Worm (Caenorhabditis elegans): ENCODE results near the gene F41C6.7.

F41C6.7 gene

ce11 chrX:6844394-6845072 lies 40.5 kb downstream of the F41C6.7 start, which contains the start of gene C53B7.3:
Gene C53B7.3, plus strand, starts transcription at chrX:6844755.
- TF ChIP-seq tbx-8 (GFP tag; optimal IDR thresholded peaks at IDR 0.05), result no peak
- TF ChIP-seq pha-4 (tag; optimal IDR thresholded peaks at IDR 0.05), result peak; percentile 4
- no peak for TF ChIP-seq ces-1 (GFP tag; optimal IDR thresholded peaks at IDR 0.05)
- TF ChIP-seq ceh-39 (tag; optimal IDR thresholded peaks at IDR 0.05), result no peak

DNA sequence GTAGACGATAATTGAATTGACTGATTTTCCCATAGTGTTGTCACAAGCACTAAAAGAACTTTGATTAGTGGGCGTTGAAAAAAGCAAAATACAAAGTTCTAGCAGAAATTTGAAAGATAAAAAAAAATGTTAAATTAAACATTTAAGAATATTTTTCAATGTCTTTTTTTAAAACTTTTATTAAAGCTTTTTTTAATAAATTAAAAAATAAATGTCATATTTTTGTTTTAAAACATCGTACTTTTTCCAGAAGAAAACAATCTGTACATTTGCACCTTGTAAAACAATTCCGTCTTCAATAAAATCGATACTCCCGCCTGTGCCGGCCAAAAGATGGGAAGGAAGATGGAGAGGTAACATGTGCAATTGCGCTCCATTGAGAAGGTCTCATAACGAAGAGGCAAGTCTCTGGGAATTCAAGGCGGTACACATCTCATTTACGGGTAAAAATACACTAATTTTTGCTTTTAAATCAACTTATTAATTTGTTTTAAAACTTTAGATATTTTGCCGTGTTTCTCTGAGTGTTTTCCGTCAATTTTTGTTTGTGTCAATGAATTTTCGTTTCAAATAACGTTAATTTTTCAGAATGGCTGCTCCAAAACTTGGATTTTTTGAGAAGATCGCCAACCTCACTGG lies 44.3 kb downstream of the F41C6.7 start, which contains the start of the genes glr-6 and asg-2:
TSS of gene glr-6 (minus strand) at position 51 of the 639 bp plus-strand sequence.
TSS of gene asg-2 (plus strand) at position 589 of the 639 bp plus-strand sequence.
- no peak for TF ChIP-seq zip-8 (tag; optimal IDR thresholded peaks at IDR 0.05)
- peak; percentile 24 for TF ChIP-seq hlh-1 (tag; optimal IDR thresholded peaks at IDR 0.05)
- no peak for TF ChIP-seq bed-3 (GFP tag; optimal IDR thresholded peaks at IDR 0.05)
- TF ChIP-seq snpc-4 (tag; optimal IDR thresholded peaks at IDR 0.05), result no peak
- peak; percentile 62 for TF ChIP-seq ceh-39 (tag; optimal IDR thresholded peaks at IDR 0.05)
- TF ChIP-seq ham-2 (GFP tag; optimal IDR thresholded peaks at IDR 0.05), result no peak
- peak; percentile 18 for TF ChIP-seq lin-13 (tag; optimal IDR thresholded peaks at IDR 0.05)
- TF ChIP-seq nhr-76 (tag; optimal IDR thresholded peaks at IDR 0.05), result no peak
- TF ChIP-seq elt-3 (tag; optimal IDR thresholded peaks at IDR 0.05), result no peak
- no peak for TF ChIP-seq M03D4.4 (tag; optimal IDR thresholded peaks at IDR 0.05)
- no peak for TF ChIP-seq flh-1 (GFP tag; optimal IDR thresholded peaks at IDR 0.05)
- TF ChIP-seq tbx-8 (GFP tag; optimal IDR thresholded peaks at IDR 0.05), result no peak
- no peak for TF ChIP-seq mls-2 (tag; optimal IDR thresholded peaks at IDR 0.05)
- TF ChIP-seq lin-32 (GFP tag; optimal IDR thresholded peaks at IDR 0.05), result no peak
- TF ChIP-seq nhr-12 (tag; optimal IDR thresholded peaks at IDR 0.05), result no peak
- TF ChIP-seq sptf-1 (tag; optimal IDR thresholded peaks at IDR 0.05), result peak; percentile 10
- no peak for TF ChIP-seq unc-120 (tag; optimal IDR thresholded peaks at IDR 0.05; ENCODE audit: poor library complexity, severe bottlenecking)
- TF ChIP-seq elt-1 (tag; optimal IDR thresholded peaks at IDR 0.05; ENCODE audit: borderline replicate concordance, insufficient read depth), result no peak
- peak; percentile 96 for TF ChIP-seq mep-1 (tag; optimal IDR thresholded peaks at IDR 0.05)
- peak; percentile 42 for TF ChIP-seq ztf-11 (tag; optimal IDR thresholded peaks at IDR 0.05)
- no peak for TF ChIP-seq cnd-1 (tag; optimal IDR thresholded peaks at IDR 0.05)
- TF ChIP-seq nhr-2 (tag; optimal IDR thresholded peaks at IDR 0.05), result peak; percentile 25
- TF ChIP-seq blmp-1 (tag; optimal IDR thresholded peaks at IDR 0.05), result no peak
- TF ChIP-seq ceh-43 (GFP tag; optimal IDR thresholded peaks at IDR 0.05), result no peak
- TF ChIP-seq pha-4 (tag; optimal IDR thresholded peaks at IDR 0.05), result peak; percentile 32
- TF ChIP-seq ceh-83 (GFP tag; optimal IDR thresholded peaks at IDR 0.05), result no peak
- TF ChIP-seq ces-1 (GFP tag; optimal IDR thresholded peaks at IDR 0.05), result peak; percentile 59
- no peak for TF ChIP-seq drap-1 (GFP tag; optimal IDR thresholded peaks at IDR 0.05)
- TF ChIP-seq unc-39 (tag; optimal IDR thresholded peaks at IDR 0.05), result no peak
- TF ChIP-seq nhr-237 (tag; optimal IDR thresholded peaks at IDR 0.05), result peak; percentile 70
- no peak for TF ChIP-seq sem-2 (GFP tag; optimal IDR thresholded peaks at IDR 0.05)
- TF ChIP-seq nhr-28 (tag; optimal IDR thresholded peaks at IDR 0.05), result no peak
- TF ChIP-seq unc-62 (GFP tag; optimal IDR thresholded peaks at IDR 0.05), result peak; percentile 21
- TF ChIP-seq lsy-2 (tag; optimal IDR thresholded peaks at IDR 0.05), result peak; percentile 60
- TF ChIP-seq mab-5 (tag; optimal IDR thresholded peaks at IDR 0.05), result no peak

DNA sequence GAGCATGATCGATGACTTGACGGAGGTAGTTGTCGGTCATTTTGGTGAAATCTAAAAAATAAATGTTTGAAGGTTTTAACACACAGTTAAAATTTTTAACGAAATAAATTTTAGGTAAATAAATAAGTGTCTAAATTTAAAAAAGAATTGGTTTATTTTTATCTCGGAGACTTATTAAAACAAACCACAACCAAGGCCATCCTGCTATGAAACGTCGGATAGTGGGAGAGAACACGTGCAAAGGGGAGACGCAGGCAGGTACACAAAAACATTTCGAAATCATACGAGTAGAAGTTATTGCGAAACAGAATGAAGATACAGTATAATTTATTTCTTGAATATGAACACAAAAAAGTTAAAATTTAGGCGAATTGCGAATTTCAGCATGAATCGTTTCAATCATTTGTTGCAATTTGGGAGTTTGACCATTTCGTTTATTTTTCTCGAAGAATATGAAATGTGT lies 49.0 kb downstream of the F41C6.7 start, which contains the start of gene F41B4.3:
TSS of gene F41B4.3 (minus strand) at position 51 of the 463 bp plus-strand sequence.
- TF ChIP-seq ham-2 (GFP tag; optimal IDR thresholded peaks at IDR 0.05), result no peak
- no peak for TF ChIP-seq snpc-4 (tag; optimal IDR thresholded peaks at IDR 0.05)
- no peak for TF ChIP-seq lin-32 (GFP tag; optimal IDR thresholded peaks at IDR 0.05)
- no peak for TF ChIP-seq blmp-1 (tag; optimal IDR thresholded peaks at IDR 0.05)
- no peak for TF ChIP-seq mls-2 (tag; optimal IDR thresholded peaks at IDR 0.05)
- TF ChIP-seq nhr-76 (tag; optimal IDR thresholded peaks at IDR 0.05), result no peak
- no peak for TF ChIP-seq drap-1 (GFP tag; optimal IDR thresholded peaks at IDR 0.05)
- TF ChIP-seq bed-3 (GFP tag; optimal IDR thresholded peaks at IDR 0.05), result no peak
- TF ChIP-seq hlh-1 (tag; optimal IDR thresholded peaks at IDR 0.05), result no peak
- TF ChIP-seq lsy-2 (tag; optimal IDR thresholded peaks at IDR 0.05), result no peak
- no peak for TF ChIP-seq nhr-28 (tag; optimal IDR thresholded peaks at IDR 0.05)
- no peak for TF ChIP-seq unc-120 (tag; optimal IDR thresholded peaks at IDR 0.05; ENCODE audit: poor library complexity, severe bottlenecking)

Measured in whole organism, mixed stage, embryonic.